Worm (Caenorhabditis elegans) whole organism, late embryonic: ENCODE measurements around the gene nas-11.

ENCODE experiments used
- C38D4.7 ChIP-seq: fragments of 200-800 bp; sonication (Bioruptor generic); optimal IDR thresholded peaks from 2 replicates; lab custom pipeline; 2018; ENCODE audit warnings: mild to moderate bottlenecking, missing genetic modification characterization, moderate library complexity, missing compliant biosample characterization
- F13H6.1 ChIP-seq: sonication (generic microtip); optimal IDR thresholded peaks from 2 replicates; lab custom pipeline; 2016; ENCODE audit warnings: missing genetic modification characterization, missing compliant biosample characterization
- K02D7.2 ChIP-seq: sonication (generic microtip); optimal IDR thresholded peaks from 2 replicates; lab custom pipeline; 2017; ENCODE audit warnings: mild to moderate bottlenecking, missing genetic modification characterization, missing compliant biosample characterization
- T23F11.4 ChIP-seq: fragments of 200-800 bp; sonication (Bioruptor generic); optimal IDR thresholded peaks from 2 replicates; lab custom pipeline; 2018; ENCODE audit warnings: mild to moderate bottlenecking, missing genetic modification characterization, missing compliant biosample characterization
- Y22D7AL.16 ChIP-seq: sonication (generic microtip); optimal IDR thresholded peaks from 2 replicates; lab custom pipeline; 2016; ENCODE audit warnings: missing genetic modification characterization, missing compliant biosample characterization
- ahr-1 ChIP-seq: sonication (generic microtip); optimal IDR thresholded peaks from 2 replicates; lab custom pipeline; 2016; ENCODE audit warnings: missing genetic modification characterization, missing compliant biosample characterization
- ama-1 ChIP-seq: fragments of 150-350 bp; optimal IDR thresholded peaks from 2 replicates; lab custom pipeline; 2014
- ceh-14 ChIP-seq: sonication (generic microtip); optimal IDR thresholded peaks from 2 replicates; lab custom pipeline; 2016; ENCODE audit warnings: missing genotype, missing genetic modification characterization, missing compliant biosample characterization
- ceh-2 ChIP-seq: sonication (generic microtip); optimal IDR thresholded peaks from 2 replicates; lab custom pipeline; 2016; ENCODE audit warnings: missing genotype, missing genetic modification characterization, missing compliant biosample characterization
- ceh-30 ChIP-seq: fragments of 150-350 bp; optimal IDR thresholded peaks from 2 replicates; lab custom pipeline; 2014; ENCODE audit warnings: missing biosample characterization, missing genetic modification characterization
- ceh-31 ChIP-seq: sonication (generic microtip); optimal IDR thresholded peaks from 2 replicates; lab custom pipeline; 2016; ENCODE audit warnings: missing genetic modification characterization, missing compliant biosample characterization
- ceh-34 ChIP-seq: sonication (generic microtip); optimal IDR thresholded peaks from 2 replicates; lab custom pipeline; 2016; ENCODE audit warnings: mild to moderate bottlenecking, missing genetic modification characterization, missing compliant biosample characterization
- ceh-48 ChIP-seq: sonication (generic microtip); optimal IDR thresholded peaks from 2 replicates; lab custom pipeline; 2016; ENCODE audit warnings: missing genetic modification characterization, inconsistent platforms, missing compliant biosample characterization
- ceh-9 ChIP-seq: sonication (generic microtip); optimal IDR thresholded peaks from 2 replicates; lab custom pipeline; 2016; ENCODE audit warnings: mild to moderate bottlenecking, missing genetic modification characterization, inconsistent platforms, missing compliant biosample characterization
- dmd-4 ChIP-seq: sonication (generic microtip); optimal IDR thresholded peaks from 2 replicates; lab custom pipeline; 2016; ENCODE audit warnings: borderline replicate concordance, missing genetic modification characterization, missing compliant biosample characterization
- dve-1 ChIP-seq: sonication (generic microtip); optimal IDR thresholded peaks from 2 replicates; lab custom pipeline; 2017; ENCODE audit warnings: antibody characterized with exemption, mild to moderate bottlenecking, missing genetic modification characterization, missing compliant biosample characterization
- elt-2 ChIP-seq: sonication (generic microtip); optimal IDR thresholded peaks from 2 replicates; lab custom pipeline; 2016; ENCODE audit warnings: missing genetic modification reagents, missing genetic modification characterization, missing compliant biosample characterization
- ets-4 ChIP-seq: sonication (generic microtip); optimal IDR thresholded peaks from 2 replicates; lab custom pipeline; 2016; ENCODE audit warnings: missing genetic modification characterization, missing compliant biosample characterization
- eyg-1 ChIP-seq: sonication (generic microtip); optimal IDR thresholded peaks from 2 replicates; lab custom pipeline; 2016; ENCODE audit warnings: missing genotype, missing genetic modification characterization, missing compliant biosample characterization
- fax-1 ChIP-seq: sonication (generic microtip); optimal IDR thresholded peaks from 2 replicates; lab custom pipeline; 2016; ENCODE audit warnings: missing genotype, missing genetic modification characterization, missing compliant biosample characterization
- gmeb-2 ChIP-seq: sonication (generic microtip); optimal IDR thresholded peaks from 2 replicates; lab custom pipeline; 2016; ENCODE audit warnings: missing genetic modification characterization, inconsistent platforms, missing compliant biosample characterization
- hlh-30 ChIP-seq: sonication (generic microtip); optimal IDR thresholded peaks from 2 replicates; lab custom pipeline; 2017; ENCODE audit warnings: antibody characterized with exemption, missing genetic modification characterization, missing compliant biosample characterization; ENCODE audit not compliant: insufficient read depth
- lin-11 ChIP-seq: fragments of 200-800 bp; sonication (Bioruptor generic); optimal IDR thresholded peaks from 2 replicates; lab custom pipeline; 2018; ENCODE audit warnings: mild to moderate bottlenecking, missing genetic modification characterization, missing compliant biosample characterization
- madf-2 ChIP-seq: sonication (generic microtip); optimal IDR thresholded peaks from 2 replicates; lab custom pipeline; 2017; ENCODE audit warnings: missing genetic modification characterization, missing compliant biosample characterization
- mec-3 ChIP-seq: sonication (generic microtip); optimal IDR thresholded peaks from 2 replicates; lab custom pipeline; 2016; ENCODE audit warnings: borderline replicate concordance, missing genetic modification characterization, missing compliant biosample characterization
- nhr-232 ChIP-seq: sonication (generic microtip); optimal IDR thresholded peaks from 2 replicates; lab custom pipeline; 2016; ENCODE audit warnings: missing genetic modification characterization, missing compliant biosample characterization
- npax-4 ChIP-seq: sonication (generic microtip); optimal IDR thresholded peaks from 2 replicates; lab custom pipeline; 2016; ENCODE audit warnings: missing genetic modification characterization, missing compliant biosample characterization
- pag-3 ChIP-seq: sonication (generic microtip); optimal IDR thresholded peaks from 2 replicates; lab custom pipeline; 2016; ENCODE audit warnings: missing compliant biosample characterization, missing genetic modification characterization, borderline replicate concordance
- pat-9 ChIP-seq: fragments of 200-800 bp; sonication (Bioruptor generic); optimal IDR thresholded peaks from 2 replicates; lab custom pipeline; 2018; ENCODE audit warnings: mild to moderate bottlenecking, missing genetic modification characterization, moderate library complexity, missing compliant biosample characterization
- pax-1 ChIP-seq: fragments of 150-350 bp; optimal IDR thresholded peaks from 2 replicates; lab custom pipeline; 2014; ENCODE audit warnings: missing biosample characterization, missing genetic modification characterization
- pros-1 ChIP-seq: fragments of 150-350 bp; optimal IDR thresholded peaks from 2 replicates; lab custom pipeline; 2014; ENCODE audit warnings: missing biosample characterization, missing genetic modification reagents, missing genetic modification characterization
- sdc-2 ChIP-seq: sonication (generic microtip); optimal IDR thresholded peaks from 2 replicates; lab custom pipeline; 2016; ENCODE audit warnings: missing genotype, missing genetic modification characterization, missing compliant biosample characterization
- sox-4 ChIP-seq: sonication (generic microtip); optimal IDR thresholded peaks from 2 replicates; lab custom pipeline; 2017; ENCODE audit warnings: mild to moderate bottlenecking, missing genetic modification characterization, inconsistent platforms, missing compliant biosample characterization
- tbx-2 ChIP-seq: sonication (generic microtip); optimal IDR thresholded peaks from 2 replicates; lab custom pipeline; 2016; ENCODE audit warnings: missing genetic modification characterization, missing compliant biosample characterization
- tbx-7 ChIP-seq: sonication (generic microtip); optimal IDR thresholded peaks from 2 replicates; lab custom pipeline; 2016; ENCODE audit warnings: missing genotype, missing genetic modification characterization, missing compliant biosample characterization
- ttx-3 ChIP-seq: sonication (generic microtip); optimal IDR thresholded peaks from 2 replicates; lab custom pipeline; 2016; ENCODE audit warnings: missing genetic modification reagents, missing genetic modification characterization, missing compliant biosample characterization
- unc-3 ChIP-seq, 2 experiments: fragments of 200-800 bp in 1 of 2; sonication (Bioruptor generic) in 1 of 2; sonication (generic microtip) in 1 of 2; conservative IDR thresholded peaks in 1 of 2; optimal IDR thresholded peaks in 1 of 2; 2 replicates each; pipeline versions ENCODE4 v1.3.6 to Lab custom; 2016 to 2022; ENCODE audit warnings: missing compliant biosample characterization in 2 of 2, missing genetic modification characterization in 2 of 2, missing genetic modification reagents in 1 of 2
- unc-42 ChIP-seq: sonication (generic microtip); optimal IDR thresholded peaks from 2 replicates; lab custom pipeline; 2016; ENCODE audit warnings: missing genotype, missing genetic modification characterization, missing compliant biosample characterization
- unc-55 ChIP-seq: sonication (generic microtip); optimal IDR thresholded peaks from 2 replicates; lab custom pipeline; 2017; ENCODE audit warnings: missing biosample characterization, missing genetic modification reagents, missing genetic modification characterization
- unc-86 ChIP-seq: sonication (generic microtip); optimal IDR thresholded peaks from 2 replicates; lab custom pipeline; 2016; ENCODE audit warnings: missing genetic modification characterization, missing compliant biosample characterization
- ztf-16 ChIP-seq: sonication (generic microtip); optimal IDR thresholded peaks from 2 replicates; lab custom pipeline; 2017; ENCODE audit warnings: missing genetic modification characterization, missing compliant biosample characterization

nas-11 gene

DNA sequence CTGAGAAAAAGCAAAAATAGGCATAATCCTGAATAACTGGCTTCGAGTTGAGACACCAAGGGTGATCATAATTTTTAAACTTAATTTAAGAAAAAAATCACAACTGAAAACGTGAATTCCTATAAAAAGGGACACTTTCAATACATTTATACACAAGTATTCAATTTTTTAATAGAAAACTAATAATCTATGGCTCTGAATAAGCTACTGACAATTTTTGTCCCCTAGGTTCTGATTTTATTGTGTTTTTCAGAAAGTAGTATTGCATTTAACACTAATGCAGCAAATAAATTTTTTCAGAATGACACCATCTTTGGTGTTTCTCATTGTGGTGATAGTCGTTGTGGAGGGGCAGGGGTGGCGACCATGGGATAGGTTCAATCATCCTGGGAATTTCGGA, at the start of gene nas-11:
Gene nas-11, plus strand, starts transcription at position 301 of the 400 bp plus-strand sequence.
- TF ChIP-seq mec-3 (tag; lab: Kevin White, UChicago) (no peak), lin-11 (tag; lab: Kevin White, UChicago) (no peak), pax-1 (tag; lab: Kevin White, UChicago) (no peak), tbx-2 (no peak), C38D4.7 (GFP tag; lab: Kevin White, UChicago) (no peak), nhr-232 (no peak), npax-4 (tag; lab: Kevin White, UChicago) (no peak), unc-55 (GFP tag; lab: Kevin White, UChicago) (no peak), ceh-30 (no peak), hlh-30 (tag; lab: Kevin White, UChicago) (no peak), ama-1 (lab: Kevin White, UChicago) (no peak), gmeb-2 (no peak), unc-86 (no peak), ztf-16 (tag; lab: Kevin White, UChicago) (no peak), Y22D7AL.16 (tag; lab: Kevin White, UChicago) (no peak), ceh-14 (tag; lab: Kevin White, UChicago) (no peak), ceh-34 (tag; lab: Kevin White, UChicago) (no peak)

DNA sequence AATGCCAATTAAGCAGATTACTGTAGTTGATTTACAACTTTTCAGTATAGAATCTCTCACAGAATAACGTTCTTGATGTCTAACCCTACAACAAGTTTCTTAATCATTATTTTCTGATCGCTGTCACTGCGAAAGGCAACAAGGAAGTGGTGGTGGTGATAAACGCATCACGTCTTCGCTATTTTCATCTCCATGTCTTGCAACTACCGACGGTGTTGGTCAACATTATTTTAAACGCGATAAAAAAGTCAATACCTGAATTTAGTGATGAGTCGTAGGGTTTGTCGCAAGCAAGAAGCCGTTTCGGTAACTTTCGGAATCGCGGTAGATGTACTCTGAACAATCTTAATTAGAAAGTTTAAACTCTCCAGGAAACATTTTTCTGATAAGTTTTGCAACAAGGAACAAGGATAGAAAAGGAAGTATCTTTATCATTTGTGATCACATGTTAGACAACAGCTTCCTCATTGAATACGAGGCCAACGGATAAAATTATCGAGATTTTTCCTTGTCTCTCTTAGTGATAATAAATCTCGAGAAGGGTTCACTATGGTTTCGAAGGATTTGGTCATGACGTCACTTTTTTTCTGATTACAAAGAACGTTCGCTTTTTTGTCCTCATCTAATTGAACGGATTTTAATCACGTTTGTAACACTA, 49.5 kb upstream of the nas-11 start:
- no peak for TF ChIP-seq pag-3
- no peak for TF ChIP-seq unc-42
- TF ChIP-seq ceh-48 (tag; lab: Kevin White, UChicago), result no peak
- no peak for TF ChIP-seq T23F11.4 (GFP tag; lab: Kevin White, UChicago)
- no peak for TF ChIP-seq ceh-14 (tag; lab: Kevin White, UChicago)
- TF ChIP-seq ets-4, result no peak
- no peak for TF ChIP-seq F13H6.1 (tag; lab: Kevin White, UChicago)
- TF ChIP-seq unc-86, result no peak
- TF ChIP-seq ceh-31 (tag; lab: Kevin White, UChicago), result no peak
- TF ChIP-seq madf-2, result no peak

DNA sequence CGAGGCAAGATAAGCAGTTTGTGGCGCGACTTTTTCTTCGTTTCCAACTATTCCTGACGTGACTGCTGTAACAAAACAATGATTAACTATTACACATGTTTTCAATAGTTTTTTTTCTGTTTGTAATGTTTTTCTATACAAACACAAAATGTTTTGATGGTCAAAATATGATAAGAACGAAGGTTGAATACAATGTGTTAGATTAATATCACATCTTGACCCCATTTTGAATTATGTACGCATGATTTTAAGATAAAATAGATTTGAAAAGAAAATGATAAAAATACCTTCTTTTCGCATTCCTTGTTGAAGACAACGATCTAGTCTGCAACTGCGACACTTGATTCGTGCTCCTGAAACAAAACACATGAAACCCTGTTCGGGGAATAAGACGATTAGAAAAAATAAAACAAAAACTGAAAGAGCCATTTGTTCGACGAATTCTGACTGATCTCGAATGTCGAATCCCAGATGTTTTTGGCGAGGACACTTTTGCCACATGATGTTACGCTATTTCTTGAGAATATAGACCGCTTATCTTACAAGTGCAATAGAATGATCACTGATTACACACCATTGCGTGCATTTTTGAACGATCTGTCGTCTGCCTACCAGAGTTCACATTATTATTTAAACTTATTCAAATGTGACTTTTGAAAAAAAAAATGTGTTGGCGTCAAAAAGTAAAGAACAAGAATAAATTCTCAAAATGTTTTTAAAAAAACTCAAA, 48.1 kb upstream of the nas-11 start:
- TF ChIP-seq dve-1 (tag; lab: Kevin White, UChicago) (no peak), elt-2 (tag; lab: Kevin White, UChicago) (no peak), unc-42 (no peak), ama-1 (lab: Kevin White, UChicago) (no peak), tbx-7 (tag; lab: Kevin White, UChicago) (no peak), unc-3 (GFP tag; conservative IDR thresholded peaks at IDR 0.05; lab: Robert Waterston, UW) (no peak), unc-3 (tag; optimal IDR thresholded peaks at IDR 0.05; lab: Kevin White, UChicago) (no peak), fax-1 (no peak), Y22D7AL.16 (tag; lab: Kevin White, UChicago) (no peak)

DNA sequence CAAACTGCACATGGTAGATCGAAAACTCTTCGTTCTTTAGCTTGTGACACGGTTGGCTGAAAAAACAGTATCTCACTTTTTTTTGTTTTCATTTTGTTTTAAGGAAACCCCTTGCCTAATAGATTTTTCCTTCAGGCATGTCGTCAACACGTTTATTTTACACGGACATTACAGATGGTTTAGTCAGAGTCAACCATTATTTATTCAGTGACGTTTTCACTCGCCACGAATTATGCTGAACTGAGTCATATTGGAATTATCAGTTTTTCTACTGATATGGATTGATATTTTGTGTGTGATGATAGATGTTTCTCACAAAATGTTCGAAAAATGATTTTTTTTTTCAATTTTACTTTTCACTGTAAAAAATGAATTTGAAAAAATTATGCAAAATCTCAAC, 45.9 kb upstream of the nas-11 start:
- TF ChIP-seq ahr-1 (tag; lab: Kevin White, UChicago), result no peak

DNA sequence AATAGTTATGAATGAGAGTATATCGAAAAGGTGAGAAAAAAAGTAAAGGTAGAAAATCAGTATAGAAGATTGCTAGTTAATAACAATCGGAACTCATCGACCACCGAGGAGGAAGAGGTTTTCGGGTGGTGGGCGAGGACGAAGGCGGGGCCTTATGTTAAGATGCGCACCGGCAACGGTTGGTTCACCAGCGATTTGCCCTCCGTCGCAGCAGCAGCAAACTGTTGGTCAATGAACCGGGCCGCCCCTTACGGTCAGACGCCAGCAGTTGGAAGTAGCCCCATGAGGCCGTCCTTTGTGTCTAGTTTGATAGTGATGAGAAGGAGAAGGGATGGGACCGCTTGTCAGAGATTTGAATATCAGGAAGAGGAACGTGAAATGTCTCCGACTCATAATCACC, 44.5 kb upstream of the nas-11 start, which contains the start of gene nhr-137:
Gene nhr-137, minus strand, starts transcription at position 101 of the 400 bp plus-strand sequence.
- TF ChIP-seq eyg-1 (tag; lab: Kevin White, UChicago), result no peak
- TF ChIP-seq dmd-4 (tag; lab: Kevin White, UChicago), result no peak
- no peak for TF ChIP-seq ceh-9
- no peak for TF ChIP-seq ceh-2 (tag; lab: Kevin White, UChicago)
- no peak for TF ChIP-seq Y22D7AL.16 (tag; lab: Kevin White, UChicago)
- TF ChIP-seq pat-9 (tag; lab: Kevin White, UChicago), result no peak
- TF ChIP-seq tbx-7 (tag; lab: Kevin White, UChicago), result no peak
- no peak for TF ChIP-seq sdc-2 (tag; lab: Kevin White, UChicago)
- TF ChIP-seq ttx-3 (tag; lab: Kevin White, UChicago), result no peak
- no peak for TF ChIP-seq K02D7.2 (tag; lab: Kevin White, UChicago)
- no peak for TF ChIP-seq pax-1 (tag; lab: Kevin White, UChicago)
- no peak for TF ChIP-seq F13H6.1 (tag; lab: Kevin White, UChicago)
- no peak for TF ChIP-seq pros-1 (tag; lab: Kevin White, UChicago)
- TF ChIP-seq sox-4 (tag; lab: Kevin White, UChicago), result no peak
- no peak for TF ChIP-seq ceh-30
